Fruit fly (Drosophila melanogaster): Measurements from ENCODE around the gene ogre.

ogre gene

dm6 chrX:7004101-7004700 is 13.1 kb upstream of the ogre start (continued):
- peak; percentile 86 for TF ChIP-seq Spps (tag; optimal IDR thresholded peaks at IDR 0.05)
- TF ChIP-seq CG8944 (GFP tag; optimal IDR thresholded peaks at IDR 0.05): peak; percentile 86
- TF ChIP-seq CG18619 (GFP tag; optimal IDR thresholded peaks at IDR 0.05): peak; percentile 82
- peak; percentile 81 for TF ChIP-seq p53 (GFP tag; optimal IDR thresholded peaks at IDR 0.05)
- TF ChIP-seq CG12299 (tag; optimal IDR thresholded peaks at IDR 0.05): peak; percentile 83
- TF ChIP-seq jing (GFP tag; optimal IDR thresholded peaks at IDR 0.05): peak; percentile 56
- no peak for TF ChIP-seq Lim3 (GFP tag; IDR thresholded peaks at IDR 0.05)
- TF ChIP-seq ase (GFP tag; IDR thresholded peaks at IDR 0.05): peak; percentile 54; the same call in 2 of the 3 replicates
- 0 out of 3 replicates have a peak, but pooled peaks have one; percentile 25 for TF ChIP-seq CG2889 (GFP tag; IDR thresholded peaks at IDR 0.05)
- TF ChIP-seq Stat92E (GFP tag; optimal IDR thresholded peaks at IDR 0.05): peak in 1 of 3 experiments; percentile 85
- TF ChIP-seq salm (tag; optimal IDR thresholded peaks at IDR 0.05): peak; percentile 76
- TF ChIP-seq bcd (GFP tag; optimal IDR thresholded peaks at IDR 0.05): peak; percentile 79
- peak; percentile 84 for TF ChIP-seq seq (GFP tag; IDR thresholded peaks at IDR 0.05)
- TF ChIP-seq B-H2 (GFP tag; optimal IDR thresholded peaks at IDR 0.05): no peak
- TF ChIP-seq crp (GFP tag; optimal IDR thresholded peaks at IDR 0.05): peak in 1 of 2 experiments; percentile 46
- TF ChIP-seq Nf-YB (GFP tag; optimal IDR thresholded peaks at IDR 0.05): peak; percentile 74
- peak; percentile 74 for TF ChIP-seq CG3163 (GFP tag; optimal IDR thresholded peaks at IDR 0.05)
- peak; percentile 30 for TF ChIP-seq CG17802 (tag; optimal IDR thresholded peaks at IDR 0.05)
- peak; percentile 57 for TF ChIP-seq Bteb2 (GFP tag; optimal IDR thresholded peaks at IDR 0.05)
- no peak for TF ChIP-seq Elba2 (GFP tag; optimal IDR thresholded peaks at IDR 0.05)
- TF ChIP-seq slbo (GFP tag; IDR thresholded peaks at IDR 0.05): 0 out of 2 replicates have a peak, but pooled peaks have one; percentile 23
- no peak for TF ChIP-seq ftz-f1 (GFP tag; optimal IDR thresholded peaks at IDR 0.05)
- TF ChIP-seq sima (GFP tag; optimal IDR thresholded peaks at IDR 0.05): peak; percentile 74
- TF ChIP-seq sna (GFP tag; IDR thresholded peaks at IDR 0.05; ENCODE audit: partially characterized antibody): no peak
- peak; percentile 90 for TF ChIP-seq CG16863 (GFP tag; optimal IDR thresholded peaks at IDR 0.05)
- TF ChIP-seq pho (GFP tag; optimal IDR thresholded peaks at IDR 0.05): peak; percentile 63
- no peak for TF ChIP-seq bowl (GFP tag; IDR thresholded peaks at IDR 0.05)
- no peak for TF ChIP-seq CG13894 (tag; optimal IDR thresholded peaks at IDR 0.05)
- TF ChIP-seq ash1 (GFP tag; optimal IDR thresholded peaks at IDR 0.05): peak; percentile 44
- TF ChIP-seq CG7786 (GFP tag; optimal IDR thresholded peaks at IDR 0.05): peak; percentile 73
- TF ChIP-seq hkb (optimal IDR thresholded peaks at IDR 0.05): no peak
- TF ChIP-seq hkb (GFP tag; IDR thresholded peaks at IDR 0.05): peak; percentile 86
- TF ChIP-seq mld (GFP tag; IDR thresholded peaks at IDR 0.05; ENCODE audit: partially characterized antibody): no peak
- TF ChIP-seq gro (GFP tag; optimal IDR thresholded peaks at IDR 0.05): peak; percentile 30
- no peak for TF ChIP-seq gfzf (GFP tag; optimal IDR thresholded peaks at IDR 0.05)
- no peak for TF ChIP-seq CG43689 (GFP tag; IDR thresholded peaks at IDR 0.05)
- peak; percentile 61 for TF ChIP-seq cwo (GFP tag; optimal IDR thresholded peaks at IDR 0.05)
- peak; percentile 76 for TF ChIP-seq CG17829 (tag; optimal IDR thresholded peaks at IDR 0.05)
- peak; percentile 40; the same call in 1 of the 2 replicates for TF ChIP-seq cas (GFP tag; IDR thresholded peaks at IDR 0.05)
- no peak for TF ChIP-seq sc (optimal IDR thresholded peaks at IDR 0.05)
- TF ChIP-seq sc (GFP tag; optimal IDR thresholded peaks at IDR 0.05): peak; percentile 90
- TF ChIP-seq CG15073 (GFP tag; optimal IDR thresholded peaks at IDR 0.05): peak; percentile 14
- peak; percentile 81 for TF ChIP-seq sim (GFP tag; IDR thresholded peaks at IDR 0.05)
- peak; percentile 95 for TF ChIP-seq CG7745 (tag; optimal IDR thresholded peaks at IDR 0.05)
- peak; percentile 53 for TF ChIP-seq stwl (tag; optimal IDR thresholded peaks at IDR 0.05)
- no peak for TF ChIP-seq CG6272 (GFP tag; IDR thresholded peaks at IDR 0.05)
- TF ChIP-seq cg (GFP tag; optimal IDR thresholded peaks at IDR 0.05): peak; percentile 13
- TF ChIP-seq sd (tag; optimal IDR thresholded peaks at IDR 0.05): peak; percentile 59
- no peak for TF ChIP-seq C15 (GFP tag; IDR thresholded peaks at IDR 0.05)
- TF ChIP-seq Camta (GFP tag; optimal IDR thresholded peaks at IDR 0.05): peak; percentile 90

All from whole organism, embryonic.